Worm (Caenorhabditis elegans) whole organism, young adult: Measurements from ENCODE around the gene egl-38.

Source experiments
- F22D6.2 ChIP-seq: sonication (generic microtip); optimal IDR thresholded peaks from 2 replicates; lab custom pipeline; 2016; ENCODE audit warnings: mild to moderate bottlenecking, missing genetic modification characterization, missing compliant biosample characterization
- Y53G8AR.9 ChIP-seq: fragments of 200-800 bp; sonication (Bioruptor generic); conservative IDR thresholded peaks from 2 replicates; pipeline ENCODE4 v1.3.6; 2022; ENCODE audit warnings: missing genetic modification reagents, missing genetic modification characterization, missing compliant biosample characterization
- ama-1 ChIP-seq, 3 experiments: fragments of 150-350 bp in 1 of 3; sonication (generic microtip) in 2 of 3; optimal IDR thresholded peaks; 2 replicates each; lab custom pipeline; 2014 to 2018; ENCODE audit warnings: missing biosample characterization in 2 of 3, missing genetic modification characterization in 2 of 3, missing genetic modification reagents in 2 of 3
- him-1 ChIP-seq: sonication (generic microtip); optimal IDR thresholded peaks from 2 replicates; lab custom pipeline; 2016; ENCODE audit warnings: missing genotype, missing genetic modification reagents, missing genetic modification characterization, missing compliant biosample characterization
- lag-1 ChIP-seq: fragments of 200-800 bp; sonication (Bioruptor generic); IDR thresholded peaks from 2 replicates; pipeline ENCODE4 v1.3.6; 2022; ENCODE audit warnings: missing genetic modification reagents, missing genetic modification characterization, missing compliant biosample characterization
- lir-1 ChIP-seq: fragments of 200-800 bp; sonication (Bioruptor generic); conservative IDR thresholded peaks from 2 replicates; pipeline ENCODE4 v1.3.6; 2022; ENCODE audit warnings: missing genetic modification reagents, missing genetic modification characterization, missing compliant biosample characterization
- lsy-27 ChIP-seq: sonication (generic microtip); optimal IDR thresholded peaks from 2 replicates; lab custom pipeline; 2017; ENCODE audit warnings: missing genetic modification characterization, mild to moderate bottlenecking, missing compliant biosample characterization, antibody characterized with exemption, missing genotype, borderline replicate concordance; ENCODE audit not compliant: insufficient read depth
- nfya-1 ChIP-seq: sonication (generic microtip); optimal IDR thresholded peaks from 2 replicates; lab custom pipeline; 2017; ENCODE audit warnings: antibody characterized with exemption, missing compliant biosample characterization, missing genetic modification characterization, borderline replicate concordance; ENCODE audit not compliant: insufficient read depth
- nhr-90 ChIP-seq: sonication (generic microtip); optimal IDR thresholded peaks from 2 replicates; lab custom pipeline; 2016; ENCODE audit warnings: missing genotype, mild to moderate bottlenecking, missing genetic modification characterization, missing compliant biosample characterization
- rpc-1 ChIP-seq, 2 experiments: fragments of 150-350 bp in 1 of 2; sonication (generic microtip) in 1 of 2; optimal IDR thresholded peaks; 2 replicates each; lab custom pipeline; 2014 to 2018; ENCODE audit warnings: missing biosample characterization in 1 of 2, missing genetic modification characterization in 1 of 2, missing genetic modification reagents in 1 of 2, missing genotype in 1 of 2
- snpc-1.3 ChIP-seq: sonication (generic microtip); optimal IDR thresholded peaks from 2 replicates; lab custom pipeline; 2017; ENCODE audit warnings: missing genetic modification characterization, mild to moderate bottlenecking, missing compliant biosample characterization, antibody characterized with exemption, moderate library complexity, missing genotype, missing genetic modification reagents; ENCODE audit not compliant: insufficient read depth
- unc-62 ChIP-seq: fragments of 150-350 bp; optimal IDR thresholded peaks from 2 replicates; lab custom pipeline; 2014; ENCODE audit warnings: missing biosample characterization, missing genetic modification reagents, missing genetic modification characterization
- ztf-18 ChIP-seq: sonication (generic microtip); optimal IDR thresholded peaks from 2 replicates; lab custom pipeline; 2016; ENCODE audit warnings: missing genotype, mild to moderate bottlenecking, missing genetic modification characterization, missing compliant biosample characterization

DNA sequence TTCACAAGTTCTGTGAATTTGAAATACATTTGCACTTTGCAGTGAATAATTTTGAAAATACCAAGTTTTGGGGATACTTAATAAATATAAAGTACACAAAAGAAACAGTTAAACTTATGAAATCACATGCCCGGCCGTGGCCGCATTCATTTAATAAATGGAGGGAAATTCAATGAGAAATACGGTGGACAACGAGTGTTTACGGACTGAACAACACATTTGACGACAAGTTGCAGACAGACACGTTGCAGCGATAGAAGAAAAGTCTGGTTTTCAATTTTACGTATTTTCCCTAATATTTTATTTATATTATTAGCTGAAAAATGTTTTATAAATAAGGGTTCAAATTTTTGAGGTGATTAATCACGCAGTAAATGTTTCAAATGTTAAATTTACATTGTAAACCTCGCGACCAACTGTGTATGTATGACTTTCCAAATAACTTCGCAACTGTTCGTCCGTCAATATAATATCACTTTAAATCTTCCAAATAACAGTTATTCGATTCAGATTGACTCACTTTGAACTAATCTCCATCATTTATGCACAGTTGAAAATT is 41.2 kb upstream of the egl-38 start, which contains the start of gene copg-1:
- TF ChIP-seq lsy-27 (tag; lab: Kevin White, UChicago) (no peak), nhr-90 (tag; lab: Kevin White, UChicago) (no peak), lir-1 (GFP tag; lab: Robert Waterston, UW) (no peak), snpc-1.3 (tag; lab: Kevin White, UChicago) (no peak), nfya-1 (tag; lab: Kevin White, UChicago) (no peak), ztf-18 (tag; lab: Kevin White, UChicago) (no peak), rpc-1 (optimal IDR thresholded peaks at IDR 0.05; lab: Kevin White, UChicago) (no peak), rpc-1 (tag; optimal IDR thresholded peaks at IDR 0.05; lab: Kevin White, UChicago) (no peak), unc-62 (GFP tag; lab: Kevin White, UChicago) (no peak), ama-1 (optimal IDR thresholded peaks at IDR 0.05; lab: Kevin White, UChicago) (no peak), ama-1 (GFP tag; optimal IDR thresholded peaks at IDR 0.05; lab: Kevin White, UChicago) (no peak), him-1 (tag; lab: Kevin White, UChicago) (no peak), F22D6.2 (tag; lab: Kevin White, UChicago) (no peak), Y53G8AR.9 (GFP tag; lab: Robert Waterston, UW) (no peak), lag-1 (GFP tag; lab: Robert Waterston, UW) (no peak)
